Worm (Caenorhabditis elegans) whole organism, L4 larva: ENCODE results near the gene C05B5.16.
A peak's percentile ranks its signal among the peaks of the same experiment; 100 is the strongest.
"Not testable (repeated sequence)": the region's sequence is repeated elsewhere in the genome, so short reads cannot be mapped to it uniquely, and the experiment has no call there.

ENCODE experiments used
- T20F7.1 ChIP-seq: fragments of 200-800 bp; sonication (Bioruptor generic); optimal IDR thresholded peaks from 2 replicates; lab custom pipeline; 2018; ENCODE audit warnings: mild to moderate bottlenecking, missing genetic modification characterization, missing compliant biosample characterization
- T26A8.4 ChIP-seq: fragments of 200-800 bp; sonication (Bioruptor generic); IDR thresholded peaks from 2 replicates; pipeline ENCODE4 v1.3.6; 2022; ENCODE audit warnings: missing genetic modification characterization, missing compliant biosample characterization
- Y75B8A.6 ChIP-seq: fragments of 200-800 bp; sonication (Bioruptor generic); IDR thresholded peaks from 2 replicates; pipeline ENCODE4 v1.3.6; 2022; ENCODE audit warnings: missing genetic modification reagents, missing genetic modification characterization, missing compliant biosample characterization
- ZK546.5 ChIP-seq, 2 experiments: sonication (generic microtip); optimal IDR thresholded peaks; 2 replicates each; lab custom pipeline; 2017; ENCODE audit warnings: missing biosample characterization in 2 of 2, missing genetic modification characterization in 2 of 2
- aha-1 ChIP-seq: fragments of 150-350 bp; peaks from one replicate; lab custom pipeline; 2014; ENCODE audit warnings: missing biosample characterization, missing genetic modification characterization
- aly-2 ChIP-seq: sonication (generic microtip); optimal IDR thresholded peaks from 2 replicates; lab custom pipeline; 2018; ENCODE audit warnings: missing biosample characterization, missing genetic modification characterization
- arid-1 ChIP-seq: fragments of 200-800 bp; sonication (Bioruptor generic); conservative IDR thresholded peaks from 2 replicates; pipeline ENCODE4 v1.3.6; 2022; ENCODE audit warnings: missing genetic modification reagents, missing genetic modification characterization, missing compliant biosample characterization
- attf-4 ChIP-seq: sonication (generic microtip); optimal IDR thresholded peaks from 3 replicates; lab custom pipeline; 2017; ENCODE audit warnings: missing biosample characterization, missing genetic modification characterization
- ceh-44 ChIP-seq: fragments of 200-800 bp; sonication (Bioruptor generic); IDR thresholded peaks from 2 replicates; pipeline ENCODE4 v1.3.6; 2022; ENCODE audit warnings: missing genetic modification reagents, missing genetic modification characterization, missing compliant biosample characterization
- ctbp-1 ChIP-seq: fragments of 200-800 bp; sonication (Bioruptor generic); IDR thresholded peaks from 2 replicates; pipeline ENCODE4 v1.3.6; 2022; ENCODE audit warnings: missing genetic modification reagents, missing genetic modification characterization, missing compliant biosample characterization
- dmd-6 ChIP-seq: fragments of 200-800 bp; sonication (Bioruptor generic); IDR thresholded peaks from 2 replicates; pipeline ENCODE4 v1.3.6; 2022; ENCODE audit warnings: missing genetic modification reagents, missing genetic modification characterization, missing compliant biosample characterization
- duxl-1 ChIP-seq: sonication (generic microtip); optimal IDR thresholded peaks from 2 replicates; lab custom pipeline; 2016; ENCODE audit warnings: mild to moderate bottlenecking, missing genetic modification characterization, moderate library complexity, missing compliant biosample characterization; ENCODE audit not compliant: poor library complexity
- egl-27 ChIP-seq: sonication (generic microtip); optimal IDR thresholded peaks from 3 replicates; lab custom pipeline; 2017; ENCODE audit warnings: missing biosample characterization, missing genetic modification reagents, missing genetic modification characterization
- hlh-11 ChIP-seq: fragments of 200-800 bp; sonication (Bioruptor generic); optimal IDR thresholded peaks from 2 replicates; lab custom pipeline; 2018; ENCODE audit warnings: mild to moderate bottlenecking, missing genetic modification characterization, missing compliant biosample characterization
- hlh-30 ChIP-seq: sonication (generic microtip); optimal IDR thresholded peaks from 2 replicates; lab custom pipeline; 2017; ENCODE audit warnings: antibody characterized with exemption, mild to moderate bottlenecking, missing genetic modification characterization, missing compliant biosample characterization; ENCODE audit not compliant: insufficient read depth
- jun-1 ChIP-seq: fragments of 150-350 bp; optimal IDR thresholded peaks from 2 replicates; lab custom pipeline; 2014; ENCODE audit warnings: missing biosample characterization, missing genetic modification reagents, missing genetic modification characterization
- lin-38 ChIP-seq: fragments of 200-800 bp; sonication (Bioruptor generic); IDR thresholded peaks from 2 replicates; pipeline ENCODE4 v1.3.6; 2022; ENCODE audit warnings: missing genetic modification reagents, missing genetic modification characterization, missing compliant biosample characterization
- madf-5 ChIP-seq, 2 experiments: fragments of 200-800 bp; sonication (Bioruptor generic); IDR thresholded peaks; 2 replicates each; pipeline ENCODE4 v1.3.6; 2022; ENCODE audit warnings: missing compliant biosample characterization in 2 of 2, missing genetic modification characterization in 2 of 2
- madf-9 ChIP-seq: fragments of 200-800 bp; sonication (Bioruptor generic); conservative IDR thresholded peaks from 2 replicates; pipeline ENCODE4 v1.3.6; 2022; ENCODE audit warnings: missing genetic modification reagents, missing genetic modification characterization, missing compliant biosample characterization
- mxl-3 ChIP-seq: fragments of 200-800 bp; sonication (Bioruptor generic); optimal IDR thresholded peaks from 2 replicates; lab custom pipeline; 2018; ENCODE audit warnings: mild to moderate bottlenecking, missing genetic modification characterization, missing compliant biosample characterization
- nhr-102 ChIP-seq: sonication (generic microtip); optimal IDR thresholded peaks from 2 replicates; lab custom pipeline; 2016; ENCODE audit warnings: mild to moderate bottlenecking, missing genetic modification characterization, moderate library complexity, missing compliant biosample characterization
- nhr-11 ChIP-seq: fragments of 150-350 bp; optimal IDR thresholded peaks from 2 replicates; lab custom pipeline; 2014; ENCODE audit warnings: missing biosample characterization, missing genetic modification characterization
- nhr-237 ChIP-seq: sonication (generic microtip); optimal IDR thresholded peaks from 2 replicates; lab custom pipeline; 2017; ENCODE audit warnings: missing biosample characterization, missing genetic modification characterization
- nhr-28 ChIP-seq: fragments of 150-350 bp; optimal IDR thresholded peaks from 2 replicates; lab custom pipeline; 2014; ENCODE audit warnings: missing biosample characterization, missing genetic modification characterization
- nhr-41 ChIP-seq: fragments of 200-800 bp; sonication (Bioruptor generic); IDR thresholded peaks from 2 replicates; pipeline ENCODE4 v1.3.6; 2022; ENCODE audit warnings: missing genetic modification reagents, missing genetic modification characterization, missing compliant biosample characterization
- nhr-48 ChIP-seq: sonication (generic microtip); optimal IDR thresholded peaks from 2 replicates; lab custom pipeline; 2016; ENCODE audit warnings: mild to moderate bottlenecking, missing genetic modification characterization, missing compliant biosample characterization
- pqm-1 ChIP-seq: sonication (generic microtip); optimal IDR thresholded peaks from 2 replicates; lab custom pipeline; 2017; ENCODE audit warnings: missing biosample characterization, missing genetic modification characterization
- sdz-12 ChIP-seq: fragments of 200-800 bp; sonication (Bioruptor generic); optimal IDR thresholded peaks from 2 replicates; lab custom pipeline; 2018; ENCODE audit warnings: mild to moderate bottlenecking, missing genetic modification characterization, missing compliant biosample characterization
- snpc-1.2 ChIP-seq: fragments of 200-800 bp; sonication (Bioruptor generic); IDR thresholded peaks from 2 replicates; pipeline ENCODE4 v1.3.6; 2022; ENCODE audit warnings: missing genetic modification reagents, missing genetic modification characterization, missing compliant biosample characterization
- snpc-4 ChIP-seq: fragments of 150-350 bp; optimal IDR thresholded peaks from 2 replicates; lab custom pipeline; 2014; ENCODE audit warnings: missing biosample characterization, missing genetic modification characterization
- spr-1 ChIP-seq: sonication (generic microtip); optimal IDR thresholded peaks from 2 replicates; lab custom pipeline; 2016; ENCODE audit warnings: mild to moderate bottlenecking, missing genetic modification characterization, missing compliant biosample characterization
- tra-1 ChIP-seq: fragments of 200-800 bp; sonication (Bioruptor generic); IDR thresholded peaks from 2 replicates; pipeline ENCODE4 v1.3.6; 2022; ENCODE audit warnings: missing genetic modification reagents, missing genetic modification characterization, missing compliant biosample characterization
- unc-62 ChIP-seq, 3 experiments: fragments of 150-350 bp in 1 of 3; sonication (generic microtip); optimal IDR thresholded peaks in 2 of 3; peaks in 1 of 3; 1 replicate in 1 of 3; 2 replicates in 2 of 3; lab custom pipeline; 2014 to 2017; ENCODE audit warnings: missing biosample characterization in 3 of 3, missing genetic modification characterization in 3 of 3, missing genetic modification reagents in 3 of 3, missing genotype in 1 of 3
- ztf-7 ChIP-seq: fragments of 150-350 bp; optimal IDR thresholded peaks from 2 replicates; lab custom pipeline; 2014; ENCODE audit warnings: missing biosample characterization, missing genetic modification characterization

The C05B5.16 gene

DNA sequence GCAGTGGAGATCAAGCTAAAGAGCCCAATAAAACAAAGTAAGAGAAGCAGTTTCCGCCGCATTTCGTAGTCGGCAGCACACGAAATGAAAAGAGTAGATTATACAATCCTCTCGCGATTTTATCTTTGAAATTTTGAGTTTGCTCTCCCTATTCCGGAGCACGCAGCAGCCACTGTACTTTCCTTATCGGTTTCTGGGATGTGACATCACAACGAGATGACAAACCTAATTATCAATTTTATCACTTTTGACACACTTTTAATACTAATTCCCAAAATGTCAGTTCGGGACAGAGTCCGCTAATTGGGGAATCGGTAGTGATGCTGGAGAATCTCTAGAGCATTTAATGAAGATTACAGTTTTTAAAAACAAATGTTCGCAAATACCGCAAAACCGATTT lies 37.4 kb downstream of the C05B5.16 start, which contains the start of gene T16G12.1:
Gene T16G12.1, minus strand, starts transcription at position 176 of the 400 bp plus-strand sequence.
- peak; percentile 42 for TF ChIP-seq hlh-11 (tag; lab: Kevin White, UChicago)
- no peak for TF ChIP-seq duxl-1 (tag; lab: Kevin White, UChicago)
- no peak for TF ChIP-seq nhr-41 (GFP tag; lab: Robert Waterston, UW)
- no peak for TF ChIP-seq hlh-30
- peak; percentile 64 for TF ChIP-seq nhr-28 (tag; lab: Kevin White, UChicago)
- TF ChIP-seq nhr-48 (tag; lab: Kevin White, UChicago): no peak
- TF ChIP-seq pqm-1 (tag; lab: Kevin White, UChicago): peak; percentile 68
- TF ChIP-seq tra-1: peak; percentile 39; the same call in 1 of the 2 replicates
- peak; percentile 70 for TF ChIP-seq dmd-6 (GFP tag; lab: Robert Waterston, UW)
- TF ChIP-seq jun-1: no peak
- TF ChIP-seq snpc-4 (tag; lab: Kevin White, UChicago): no peak
- TF ChIP-seq snpc-1.2 (GFP tag; lab: Robert Waterston, UW): no peak
- TF ChIP-seq, all 104 proteins: peak for 5

- not testable (repeated sequence) for TF ChIP-seq lin-38 (GFP tag; lab: Robert Waterston, UW); egl-27 (tag; lab: Kevin White, UChicago); madf-5 (GFP tag; IDR thresholded peaks at IDR 0.05; lab: Robert Waterston, UW)
Measured at ce11 chrIII:10050321-10050720, 38.1 kb downstream of the C05B5.16 start, which contains the start of gene T16G12.3. TSS of gene T16G12.3 (plus strand) at chrIII:10050621.

DNA sequence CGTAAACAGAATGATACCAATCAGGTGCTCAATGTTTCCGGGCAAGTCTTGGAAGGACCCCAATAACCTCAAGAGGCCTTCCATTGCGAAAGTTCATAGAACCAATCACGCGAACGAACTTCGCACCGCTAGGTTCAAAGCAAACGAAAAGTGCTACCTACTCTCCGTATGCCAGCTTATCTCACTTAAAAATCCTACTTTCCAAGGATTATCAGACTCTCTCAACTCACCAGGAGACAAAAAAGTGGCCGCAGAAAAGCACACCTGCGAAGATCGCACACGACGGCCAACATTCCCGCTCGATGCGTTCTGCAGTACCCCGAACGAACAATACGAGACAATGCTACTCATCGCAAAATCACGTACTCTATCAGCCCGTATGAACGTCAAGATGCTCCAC lies 41.1 kb downstream of the C05B5.16 start, which contains the start of gene T16G12.12:
Gene T16G12.12, plus strand, starts transcription at position 301 of the 400 bp plus-strand sequence.
- not testable (repeated sequence) for TF ChIP-seq T26A8.4 (GFP tag; lab: Robert Waterston, UW); spr-1 (tag; lab: Kevin White, UChicago); T20F7.1
- TF ChIP-seq, all 104 proteins: peak for 0; not testable (repeated sequence) for 104

- TF ChIP-seq snpc-1.2 (GFP tag; lab: Robert Waterston, UW): no peak
- no peak for TF ChIP-seq arid-1 (GFP tag; lab: Robert Waterston, UW)
- no peak for TF ChIP-seq madf-9
- no peak for TF ChIP-seq ceh-44 (GFP tag; lab: Robert Waterston, UW)
- TF ChIP-seq mxl-3: no peak
- no peak for TF ChIP-seq sdz-12 (GFP tag; lab: Kevin White, UChicago)
- TF ChIP-seq nhr-102 (tag; lab: Kevin White, UChicago): no peak
- TF ChIP-seq ctbp-1: no peak
- TF ChIP-seq ztf-7 (tag; lab: Kevin White, UChicago): no peak
- TF ChIP-seq attf-4 (tag; lab: Kevin White, UChicago): no peak
- no peak for TF ChIP-seq T20F7.1
- TF ChIP-seq nhr-11: no peak
- TF ChIP-seq aly-2 (tag; lab: Kevin White, UChicago): no peak
Measured at ce11 chrIII:10056033-10056432, 43.8 kb downstream of the C05B5.16 start, which contains the start of gene T16G12.10. TSS of gene T16G12.10 (minus strand) at chrIII:10056133.

- TF ChIP-seq nhr-237 (no peak), unc-62 (GFP tag; optimal IDR thresholded peaks at IDR 0.05 in 1 of 2; lab: Kevin White, UChicago) (peak in 1 of 2 experiments; percentile 11), unc-62 (tag; optimal IDR thresholded peaks at IDR 0.05; lab: Kevin White, UChicago) (no peak)
Measured at ce11 chrIII:10057518-10057917, 45.3 kb downstream of the C05B5.16 start, which contains the start of gene T16G12.4. TSS of gene T16G12.4 (plus strand) at chrIII:10057818.

ce11 chrIII:10059002-10059401 lies 46.8 kb downstream of the C05B5.16 start, which contains the start of gene T16G12.8:
TSS of gene T16G12.8 (plus strand) at chrIII:10059302.
- TF ChIP-seq nhr-11 (no peak), Y75B8A.6 (GFP tag; lab: Robert Waterston, UW) (no peak), ZK546.5 (tag; optimal IDR thresholded peaks at IDR 0.05; lab: Kevin White, UChicago) (no peak), aha-1 (tag; lab: Kevin White, UChicago) (no peak)
